Worm (Caenorhabditis elegans) whole organism, L3 larva: ENCODE measurements around the gene str-177.

Experiments
- ama-1 ChIP-seq: fragments of 150-350 bp; optimal IDR thresholded peaks from 2 replicates; lab custom pipeline; 2018
- ceh-28 ChIP-seq: fragments of 150-350 bp; optimal IDR thresholded peaks from 2 replicates; lab custom pipeline; 2014; ENCODE audit warnings: missing biosample characterization, missing genetic modification reagents, missing genetic modification characterization
- lin-15B ChIP-seq: fragments of 150-350 bp; optimal IDR thresholded peaks from 2 replicates; lab custom pipeline; 2014; ENCODE audit warnings: missing biosample characterization, missing genetic modification characterization
- nfya-1 ChIP-seq: sonication (generic microtip); optimal IDR thresholded peaks from 2 replicates; lab custom pipeline; 2017; ENCODE audit warnings: missing genetic modification characterization, mild to moderate bottlenecking, missing compliant biosample characterization, antibody characterized with exemption, moderate library complexity; ENCODE audit not compliant: insufficient read depth
- nhr-11 ChIP-seq: fragments of 150-350 bp; optimal IDR thresholded peaks from 2 replicates; lab custom pipeline; 2014; ENCODE audit warnings: missing biosample characterization, missing genetic modification characterization
- nhr-12 ChIP-seq: fragments of 150-350 bp; optimal IDR thresholded peaks from 2 replicates; lab custom pipeline; 2014; ENCODE audit warnings: missing biosample characterization, missing genetic modification characterization
- nhr-237 ChIP-seq: fragments of 150-350 bp; optimal IDR thresholded peaks from 2 replicates; lab custom pipeline; 2014; ENCODE audit warnings: missing biosample characterization, missing genetic modification characterization
- nhr-77 ChIP-seq: fragments of 150-350 bp; optimal IDR thresholded peaks from 2 replicates; lab custom pipeline; 2014; ENCODE audit warnings: missing biosample characterization, missing genetic modification characterization
- unc-39 ChIP-seq: sonication (generic microtip); optimal IDR thresholded peaks from 4 replicates; lab custom pipeline; 2017; ENCODE audit warnings: missing biosample characterization, missing genetic modification characterization
- zag-1 ChIP-seq: fragments of 150-350 bp; optimal IDR thresholded peaks from 2 replicates; lab custom pipeline; 2014; ENCODE audit warnings: missing biosample characterization, missing genetic modification characterization

DNA sequence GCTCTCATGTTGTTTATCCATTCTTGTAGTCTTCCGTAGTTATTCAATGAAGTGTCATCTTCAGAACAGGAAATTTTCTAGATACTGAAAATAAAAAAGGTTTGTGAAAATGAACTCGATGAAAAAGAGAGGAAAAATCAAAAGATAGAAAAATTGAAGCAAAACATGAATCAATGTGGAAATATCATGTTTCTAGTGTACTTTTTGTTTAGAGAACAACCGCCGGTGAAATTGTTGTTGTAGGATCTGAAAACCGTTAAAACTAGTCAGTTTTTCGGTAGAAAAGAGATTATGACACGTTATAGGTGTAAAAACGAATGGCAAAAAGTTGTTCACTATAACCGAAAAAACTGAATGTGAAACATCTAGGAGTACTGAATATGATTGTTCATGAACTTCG, 18.4 kb upstream of the str-177 start, which contains the start of gene pacs-1:
- no peak for TF ChIP-seq ceh-28 (tag; lab: Kevin White, UChicago)
- TF ChIP-seq lin-15B, result no peak
- TF ChIP-seq zag-1 (tag; lab: Kevin White, UChicago), result no peak
- no peak for TF ChIP-seq nhr-237
- TF ChIP-seq nhr-12 (tag; lab: Kevin White, UChicago), result no peak
- TF ChIP-seq ama-1 (lab: Kevin White, UChicago), result no peak
- no peak for TF ChIP-seq unc-39 (tag; lab: Kevin White, UChicago)
- no peak for TF ChIP-seq nhr-77
- no peak for TF ChIP-seq nhr-11 (tag; lab: Kevin White, UChicago)
- TF ChIP-seq nfya-1 (tag; lab: Kevin White, UChicago), result no peak
